Worm (Caenorhabditis elegans) whole organism, early embryonic: ENCODE results near the gene M02H5.8.

Experiments
- B0310.2 ChIP-seq: sonication (generic microtip); optimal IDR thresholded peaks from 2 replicates; lab custom pipeline; 2016; ENCODE audit warnings: mild to moderate bottlenecking, missing genetic modification characterization, missing compliant biosample characterization
- ama-1 ChIP-seq: fragments of 150-350 bp; optimal IDR thresholded peaks from 2 replicates; lab custom pipeline; 2014
- ceh-13 ChIP-seq: fragments of 200-800 bp; sonication (Bioruptor generic); optimal IDR thresholded peaks from 2 replicates; lab custom pipeline; 2018; ENCODE audit warnings: mild to moderate bottlenecking, missing genetic modification characterization, missing compliant biosample characterization
- ceh-36 ChIP-seq: sonication (generic microtip); optimal IDR thresholded peaks from 2 replicates; lab custom pipeline; 2016; ENCODE audit warnings: missing genetic modification characterization, inconsistent platforms, missing compliant biosample characterization
- ets-7 ChIP-seq: sonication (generic microtip); optimal IDR thresholded peaks from 2 replicates; lab custom pipeline; 2016; ENCODE audit warnings: missing genotype, missing genetic modification characterization, missing compliant biosample characterization
- flt-1 ChIP-seq: fragments of 200-800 bp; sonication (Bioruptor generic); IDR thresholded peaks from 2 replicates; pipeline ENCODE4 v1.3.6; 2022; ENCODE audit warnings: missing genetic modification characterization, missing compliant biosample characterization
- hmbx-1 ChIP-seq: sonication (generic microtip); optimal IDR thresholded peaks from 2 replicates; lab custom pipeline; 2016; ENCODE audit warnings: mild to moderate bottlenecking, missing genetic modification characterization, missing compliant biosample characterization
- hmg-4 ChIP-seq: fragments of 200-800 bp; sonication (Bioruptor generic); optimal IDR thresholded peaks from 2 replicates; lab custom pipeline; 2018; ENCODE audit warnings: mild to moderate bottlenecking, missing genetic modification characterization, missing compliant biosample characterization
- hnd-1 ChIP-seq: sonication (generic microtip); optimal IDR thresholded peaks from 2 replicates; lab custom pipeline; 2016; ENCODE audit warnings: missing genetic modification characterization, missing compliant biosample characterization
- pes-1 ChIP-seq: fragments of 200-800 bp; sonication (Bioruptor generic); IDR thresholded peaks from 2 replicates; pipeline ENCODE4 v1.3.6; 2022; ENCODE audit warnings: missing genetic modification reagents, missing genetic modification characterization, missing compliant biosample characterization
- sea-1 ChIP-seq: fragments of 200-800 bp; sonication (Bioruptor generic); conservative IDR thresholded peaks from 2 replicates; pipeline ENCODE4 v1.3.6; 2022; ENCODE audit warnings: missing genetic modification characterization, missing compliant biosample characterization
- tbx-11 ChIP-seq: fragments of 200-800 bp; sonication (Bioruptor generic); IDR thresholded peaks from 2 replicates; pipeline ENCODE4 v1.3.6; 2022; ENCODE audit warnings: missing genetic modification characterization, missing compliant biosample characterization
- tra-4 ChIP-seq: sonication (generic microtip); optimal IDR thresholded peaks from 2 replicates; lab custom pipeline; 2017; ENCODE audit warnings: missing genetic modification characterization, missing compliant biosample characterization

ce11 chrV:487980-488379 lies 38.2 kb downstream of the M02H5.8 start:
- no peak for TF ChIP-seq pes-1 (GFP tag; lab: Robert Waterston, UW)
- TF ChIP-seq ama-1 (lab: Kevin White, UChicago) = no peak
- no peak for TF ChIP-seq sea-1 (GFP tag; lab: Robert Waterston, UW)
- no peak for TF ChIP-seq flt-1 (GFP tag; lab: Robert Waterston, UW)
- TF ChIP-seq hmbx-1 (tag; lab: Kevin White, UChicago) = no peak
- TF ChIP-seq ceh-36 (tag; lab: Kevin White, UChicago) = no peak
- no peak for TF ChIP-seq ets-7 (tag; lab: Kevin White, UChicago)
- no peak for TF ChIP-seq tbx-11
- TF ChIP-seq hnd-1 (tag; lab: Kevin White, UChicago) = no peak
- no peak for TF ChIP-seq ceh-13 (GFP tag; lab: Kevin White, UChicago)
- no peak for TF ChIP-seq hmg-4 (GFP tag; lab: Kevin White, UChicago)
- TF ChIP-seq B0310.2 = no peak
- no peak for TF ChIP-seq tra-4 (tag; lab: Kevin White, UChicago)
